Worm (Caenorhabditis elegans): Measurements from ENCODE around the gene Y50E8A.11.

ce11 chrV:14800402-14800801 lies 19.2 kb downstream of the Y50E8A.11 start:
- TF ChIP-seq blmp-1 (tag; optimal IDR thresholded peaks at IDR 0.05) (no peak), hlh-1 (tag; optimal IDR thresholded peaks at IDR 0.05) (peak; percentile 65)

Data from whole organism, mixed stage, embryonic.